Worm (Caenorhabditis elegans) whole organism, early embryonic: ENCODE measurements around the gene tif-1A.

Experiments
- B0310.2 ChIP-seq: sonication (generic microtip); optimal IDR thresholded peaks from 2 replicates; lab custom pipeline; 2016; ENCODE audit warnings: mild to moderate bottlenecking, missing genetic modification characterization, missing compliant biosample characterization
- ama-1 ChIP-seq: fragments of 150-350 bp; optimal IDR thresholded peaks from 2 replicates; lab custom pipeline; 2014
- ceh-36 ChIP-seq: sonication (generic microtip); optimal IDR thresholded peaks from 2 replicates; lab custom pipeline; 2016; ENCODE audit warnings: missing genetic modification characterization, inconsistent platforms, missing compliant biosample characterization
- ets-7 ChIP-seq: sonication (generic microtip); optimal IDR thresholded peaks from 2 replicates; lab custom pipeline; 2016; ENCODE audit warnings: missing genotype, missing genetic modification characterization, missing compliant biosample characterization
- flt-1 ChIP-seq: fragments of 200-800 bp; sonication (Bioruptor generic); IDR thresholded peaks from 2 replicates; pipeline ENCODE4 v1.3.6; 2022; ENCODE audit warnings: missing genetic modification characterization, missing compliant biosample characterization
- sea-1 ChIP-seq: fragments of 200-800 bp; sonication (Bioruptor generic); conservative IDR thresholded peaks from 2 replicates; pipeline ENCODE4 v1.3.6; 2022; ENCODE audit warnings: missing genetic modification characterization, missing compliant biosample characterization

DNA sequence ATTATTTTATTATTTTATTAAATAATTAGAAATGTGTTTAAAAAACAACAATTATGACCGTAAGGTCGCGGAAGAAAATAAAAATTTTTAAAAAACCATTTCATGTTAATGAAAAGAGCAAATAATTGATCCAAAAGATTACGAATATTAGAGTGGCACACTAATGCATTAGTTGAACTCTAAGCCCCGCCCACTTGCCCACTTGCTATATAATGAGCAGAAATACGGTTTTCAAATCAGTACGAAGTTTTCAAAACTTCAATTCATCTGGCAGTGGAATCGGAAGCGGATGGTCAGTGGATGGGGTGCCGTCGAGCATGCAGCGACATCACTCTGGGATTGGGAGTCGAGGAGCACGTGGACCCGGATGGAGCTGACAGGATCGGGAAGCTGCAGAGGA is 16.2 kb downstream of the tif-1A start, which contains the start of gene C36E8.6:
- TF ChIP-seq B0310.2 (tag; lab: Kevin White, UChicago) (no peak), ets-7 (no peak), ama-1 (lab: Kevin White, UChicago) (no peak), sea-1 (GFP tag; lab: Robert Waterston, UW) (no peak), ceh-36 (tag; lab: Kevin White, UChicago) (no peak), flt-1 (no peak)
